Fruit fly (Drosophila melanogaster): Measurements from ENCODE around the gene CG10898.

Gene CG10898

DNA sequence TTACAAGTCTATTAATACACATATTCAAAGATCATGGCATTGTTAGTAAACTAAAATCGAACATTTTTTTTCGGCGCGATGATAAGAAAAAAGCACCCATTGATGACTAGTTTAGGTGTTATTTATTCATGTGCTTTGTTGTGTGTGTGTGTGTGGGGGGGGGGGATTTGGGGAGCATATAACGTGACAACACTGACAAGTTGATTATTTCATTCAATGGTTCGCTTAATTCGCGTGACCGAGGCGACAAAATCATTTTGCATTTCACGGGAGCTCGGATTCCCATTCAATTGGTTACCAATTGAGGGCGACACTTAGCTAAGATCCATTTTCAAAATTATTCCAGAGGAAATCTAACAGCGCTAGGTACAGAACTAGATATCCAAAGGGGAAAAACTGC lies 12.4 kb downstream of the CG10898 start:
- TF ChIP-seq Mnt (GFP tag; optimal IDR thresholded peaks at IDR 0.05) (no peak), CG12768 (GFP tag; optimal IDR thresholded peaks at IDR 0.05) (no peak), pad (GFP tag; optimal IDR thresholded peaks at IDR 0.05) (no peak), kay (GFP tag; ENCODE audit: borderline replicate concordance) (no peak), tj (GFP tag; optimal IDR thresholded peaks at IDR 0.05) (no peak), CG33017 (tag; optimal IDR thresholded peaks at IDR 0.05) (no peak), cnc (optimal IDR thresholded peaks at IDR 0.05) (no peak), CG1620 (GFP tag; optimal IDR thresholded peaks at IDR 0.05) (no peak), Hr96 (GFP tag; optimal IDR thresholded peaks at IDR 0.05) (no peak), toe (GFP tag; optimal IDR thresholded peaks at IDR 0.05) (no peak), CG14711 (tag; optimal IDR thresholded peaks at IDR 0.05) (no peak), Clk (GFP tag; optimal IDR thresholded peaks at IDR 0.05) (no peak), CG7045 (GFP tag; optimal IDR thresholded peaks at IDR 0.05) (no peak)

DNA sequence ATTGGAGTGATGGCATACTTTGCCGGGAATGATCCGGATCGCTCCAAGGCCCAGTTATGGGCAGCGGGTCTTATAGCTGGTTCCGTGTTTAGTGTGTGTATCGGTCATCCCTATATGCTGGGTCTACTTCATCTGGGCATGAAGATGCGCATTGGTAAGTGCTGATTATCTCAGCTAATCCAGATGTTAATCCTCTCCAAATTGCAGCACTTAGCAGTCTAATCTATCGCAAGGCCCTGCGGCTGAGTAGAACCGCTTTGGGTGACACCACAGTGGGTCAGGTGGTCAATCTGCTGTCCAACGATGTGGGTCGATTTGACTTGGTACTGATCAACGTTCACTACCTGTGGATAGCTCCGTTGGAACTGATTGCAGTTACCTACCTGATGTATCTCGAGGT lies 13.8 kb downstream of the CG10898 start:
- TF ChIP-seq toe (GFP tag; optimal IDR thresholded peaks at IDR 0.05), result no peak
- no peak for TF ChIP-seq Clk (GFP tag; optimal IDR thresholded peaks at IDR 0.05)
- no peak for TF ChIP-seq CG14711 (tag; optimal IDR thresholded peaks at IDR 0.05)
- TF ChIP-seq CG11617 (GFP tag; optimal IDR thresholded peaks at IDR 0.05), result no peak

DNA sequence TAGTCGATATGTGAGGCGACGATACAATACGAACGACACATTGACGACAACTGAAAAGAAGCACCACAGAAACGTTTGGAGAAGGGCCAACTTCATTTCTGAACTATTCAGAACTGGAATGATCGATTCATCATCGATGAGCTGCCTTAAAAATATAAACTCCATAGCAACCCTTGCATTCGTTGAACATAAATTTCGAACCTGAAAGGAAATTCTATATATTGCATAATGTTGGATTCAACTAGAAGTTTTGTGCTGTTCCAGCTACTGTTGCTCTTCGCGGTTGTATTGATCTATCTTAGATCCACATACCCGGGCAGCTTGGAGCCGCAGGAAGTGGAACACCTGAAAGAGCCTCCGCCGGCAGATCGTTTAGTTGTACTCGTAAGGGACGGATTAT lies 21.1 kb downstream of the CG10898 start, which contains the start of the genes CG6790 and CG5342:
Gene CG6790, minus strand, starts transcription at position 101 of the 400 bp plus-strand sequence.
Gene CG5342, plus strand, starts transcription at position 182 of the 400 bp plus-strand sequence.
- TF ChIP-seq cic (GFP tag; optimal IDR thresholded peaks at IDR 0.05), result no peak
- TF ChIP-seq Clk (GFP tag; optimal IDR thresholded peaks at IDR 0.05), result no peak
- no peak for TF ChIP-seq cnc (optimal IDR thresholded peaks at IDR 0.05)
- TF ChIP-seq pad (GFP tag; optimal IDR thresholded peaks at IDR 0.05), result no peak

DNA sequence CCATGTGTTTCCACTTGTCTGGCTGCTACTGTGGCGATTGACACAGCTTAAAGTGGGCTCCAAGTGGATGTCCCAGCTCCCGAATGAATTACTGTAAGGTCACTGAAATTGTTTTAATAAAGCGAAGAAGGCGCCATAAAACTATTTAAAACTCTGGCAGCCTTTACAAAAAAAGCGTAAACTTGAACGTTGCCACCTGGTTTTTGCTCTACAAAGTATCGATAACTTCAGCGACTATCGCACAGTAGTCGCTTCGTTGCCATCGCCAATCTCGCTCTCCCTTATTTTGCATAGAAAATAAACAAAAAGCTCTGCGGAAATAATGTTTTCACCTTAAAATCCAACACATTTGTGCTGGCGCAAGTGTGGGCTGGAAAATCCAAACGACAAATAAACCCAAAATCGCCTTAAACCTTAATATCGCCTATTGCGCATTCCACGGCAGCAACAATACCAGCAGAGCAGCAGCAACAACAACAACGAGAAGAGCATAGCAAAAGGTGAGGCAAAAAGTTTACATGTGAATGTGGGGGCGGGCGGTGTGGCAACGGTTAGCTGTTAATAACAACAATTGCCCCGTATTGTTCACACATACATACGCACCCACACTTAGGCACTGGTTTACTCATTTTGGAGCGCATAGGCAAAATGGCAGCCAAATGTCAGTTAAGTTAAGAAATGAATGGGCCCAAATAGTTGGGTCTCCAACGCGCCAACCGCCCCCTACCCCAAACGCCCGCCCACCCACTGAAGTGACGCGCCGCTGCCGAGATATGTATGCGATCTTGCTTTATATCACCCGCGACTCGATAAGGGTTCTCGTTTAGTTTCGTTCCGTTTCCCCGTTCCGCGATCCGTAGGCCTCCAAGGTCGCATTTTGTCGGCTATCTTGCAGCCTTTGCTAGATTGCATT lies 24.0 kb downstream of the CG10898 start, which contains the start of gene wkd:
Gene wkd, plus strand, starts transcription at position 237 of the 913 bp plus-strand sequence.
- TF ChIP-seq cic (GFP tag; optimal IDR thresholded peaks at IDR 0.05) (peak; percentile 31), pad (GFP tag; optimal IDR thresholded peaks at IDR 0.05) (peak; percentile 60), CG7045 (GFP tag; optimal IDR thresholded peaks at IDR 0.05) (no peak), ovo (GFP tag; optimal IDR thresholded peaks at IDR 0.05) (peak; percentile 10), CG1620 (GFP tag; optimal IDR thresholded peaks at IDR 0.05) (peak; percentile 50), bab1 (GFP tag; optimal IDR thresholded peaks at IDR 0.05) (peak; percentile 55), CG11617 (GFP tag; optimal IDR thresholded peaks at IDR 0.05) (peak; percentile 7), CG33017 (tag; optimal IDR thresholded peaks at IDR 0.05) (no peak), kay (GFP tag; ENCODE audit: borderline replicate concordance) (no peak), tj (GFP tag; optimal IDR thresholded peaks at IDR 0.05) (no peak), Mnt (GFP tag; optimal IDR thresholded peaks at IDR 0.05) (peak; percentile 7)

DNA sequence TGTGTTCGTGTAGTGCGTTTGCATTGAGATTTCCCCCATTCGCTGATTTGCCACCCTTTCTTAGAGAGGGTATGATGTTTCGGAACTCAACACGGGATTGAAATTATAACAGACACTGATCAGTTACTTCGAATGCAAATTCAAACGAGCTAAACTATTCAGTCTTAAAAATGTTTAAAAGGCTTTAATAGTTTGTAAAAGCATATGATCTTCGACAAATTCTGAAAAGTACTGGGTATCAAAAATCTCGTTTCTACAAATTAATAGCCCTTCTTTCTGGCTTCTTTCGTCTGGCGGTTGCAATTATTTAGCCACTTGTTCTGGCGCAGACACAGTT lies 24.6 kb downstream of the CG10898 start:
- TF ChIP-seq bab1 (GFP tag; optimal IDR thresholded peaks at IDR 0.05), result peak; percentile 83
- peak; percentile 6 for TF ChIP-seq CG1620 (GFP tag; optimal IDR thresholded peaks at IDR 0.05)
- no peak for TF ChIP-seq CG5204 (GFP tag; optimal IDR thresholded peaks at IDR 0.05)
- peak; percentile 75 for TF ChIP-seq CG7101 (tag; optimal IDR thresholded peaks at IDR 0.05)
- TF ChIP-seq CG11617 (GFP tag; optimal IDR thresholded peaks at IDR 0.05), result peak; percentile 59
- TF ChIP-seq CG33017 (tag; optimal IDR thresholded peaks at IDR 0.05), result peak; percentile 74
- TF ChIP-seq CG7045 (GFP tag; optimal IDR thresholded peaks at IDR 0.05), result peak; percentile 70
- peak; percentile 28 for TF ChIP-seq Clk (GFP tag; optimal IDR thresholded peaks at IDR 0.05)
- TF ChIP-seq Crg-1 (GFP tag; optimal IDR thresholded peaks at IDR 0.05), result peak; percentile 23
- TF ChIP-seq Mnt (GFP tag; optimal IDR thresholded peaks at IDR 0.05), result peak; percentile 23
- TF ChIP-seq Hr96 (GFP tag; optimal IDR thresholded peaks at IDR 0.05), result peak; percentile 36
- peak; percentile 76 for TF ChIP-seq CG14711 (tag; optimal IDR thresholded peaks at IDR 0.05)
- peak; percentile 73 for TF ChIP-seq CG12768 (GFP tag; optimal IDR thresholded peaks at IDR 0.05)
- no peak for TF ChIP-seq ovo (GFP tag; optimal IDR thresholded peaks at IDR 0.05)
- TF ChIP-seq kay (GFP tag; ENCODE audit: borderline replicate concordance), result no peak
- no peak for TF ChIP-seq toe (GFP tag; optimal IDR thresholded peaks at IDR 0.05)
- peak; percentile 34 for TF ChIP-seq tj (GFP tag; optimal IDR thresholded peaks at IDR 0.05)

DNA sequence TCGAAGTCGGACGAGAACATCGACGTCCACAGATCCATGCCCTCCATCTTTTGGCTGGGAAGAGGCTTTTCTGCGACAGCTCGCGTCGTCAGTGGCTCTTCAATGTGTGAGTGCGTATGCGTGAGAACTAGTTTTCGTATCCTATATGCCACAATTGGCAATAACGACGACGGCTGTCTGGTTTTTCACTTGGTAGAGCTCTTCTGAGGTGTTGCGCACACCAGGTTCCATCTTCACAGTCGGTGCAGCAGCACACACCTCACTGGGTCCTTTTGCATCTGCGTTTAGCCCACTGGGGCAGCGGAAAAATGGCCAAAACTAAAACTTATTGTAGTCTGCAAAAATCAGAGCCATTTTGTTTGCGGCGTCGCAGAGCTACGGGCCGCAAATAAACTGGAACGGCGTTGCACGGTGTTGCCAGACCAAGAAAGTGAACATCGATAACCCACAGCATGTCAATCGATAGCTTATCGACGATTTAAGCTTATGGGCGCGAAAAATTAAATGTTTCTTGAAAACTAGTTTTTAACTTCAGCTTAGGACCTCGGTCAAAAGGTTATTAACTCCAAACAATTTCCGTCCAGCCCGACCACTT lies 32.3 kb downstream of the CG10898 start, which contains the start of gene CG6791:
Gene CG6791, minus strand, starts transcription at position 383 of the 595 bp plus-strand sequence.
- no peak for TF ChIP-seq CG7101 (tag; optimal IDR thresholded peaks at IDR 0.05)
- TF ChIP-seq cic (GFP tag; optimal IDR thresholded peaks at IDR 0.05), result peak; percentile 14
- no peak for TF ChIP-seq tj (GFP tag; optimal IDR thresholded peaks at IDR 0.05)
- TF ChIP-seq bab1 (GFP tag; optimal IDR thresholded peaks at IDR 0.05), result peak; percentile 37
- no peak for TF ChIP-seq Clk (GFP tag; optimal IDR thresholded peaks at IDR 0.05)
- TF ChIP-seq Crg-1 (GFP tag; optimal IDR thresholded peaks at IDR 0.05), result no peak
- TF ChIP-seq cnc (optimal IDR thresholded peaks at IDR 0.05), result no peak
- no peak for TF ChIP-seq CG33017 (tag; optimal IDR thresholded peaks at IDR 0.05)
